Worm (Caenorhabditis elegans) whole organism, L4 larva: ENCODE data around the gene pak-2.

Source experiments
- D1046.2 ChIP-seq: fragments of 200-800 bp; sonication (Bioruptor generic); IDR thresholded peaks from 2 replicates; pipeline ENCODE4 v1.3.6; 2022; ENCODE audit warnings: missing genetic modification characterization, missing compliant biosample characterization
- F37D6.2 ChIP-seq: sonication (generic microtip); optimal IDR thresholded peaks from 2 replicates; lab custom pipeline; 2016; ENCODE audit warnings: mild to moderate bottlenecking, missing genetic modification characterization, missing compliant biosample characterization
- F44E2.7 ChIP-seq: fragments of 200-800 bp; sonication (Bioruptor generic); IDR thresholded peaks from 2 replicates; pipeline ENCODE4 v2.1.2; 2022; ENCODE audit warnings: missing genetic modification characterization, missing compliant biosample characterization
- R02D3.7 ChIP-seq: fragments of 150-350 bp; sonication (generic microtip); optimal IDR thresholded peaks from 3 replicates; lab custom pipeline; 2014; ENCODE audit warnings: missing biosample characterization, missing genetic modification characterization
- T20F7.1 ChIP-seq: fragments of 200-800 bp; sonication (Bioruptor generic); optimal IDR thresholded peaks from 2 replicates; lab custom pipeline; 2018; ENCODE audit warnings: mild to moderate bottlenecking, missing genetic modification characterization, missing compliant biosample characterization
- T26A8.4 ChIP-seq: fragments of 200-800 bp; sonication (Bioruptor generic); IDR thresholded peaks from 2 replicates; pipeline ENCODE4 v1.3.6; 2022; ENCODE audit warnings: missing genetic modification characterization, missing compliant biosample characterization
- Y48G9A.11 ChIP-seq: fragments of 200-800 bp; sonication (Bioruptor generic); IDR thresholded peaks from 2 replicates; pipeline ENCODE4 v1.3.6; 2022; ENCODE audit warnings: missing genetic modification reagents, missing genetic modification characterization, missing compliant biosample characterization
- Y75B8A.6 ChIP-seq: fragments of 200-800 bp; sonication (Bioruptor generic); IDR thresholded peaks from 2 replicates; pipeline ENCODE4 v1.3.6; 2022; ENCODE audit warnings: missing genetic modification reagents, missing genetic modification characterization, missing compliant biosample characterization
- ZK546.5 ChIP-seq, 2 experiments: sonication (generic microtip); optimal IDR thresholded peaks; 2 replicates each; lab custom pipeline; 2017; ENCODE audit warnings: missing biosample characterization in 2 of 2, missing genetic modification characterization in 2 of 2
- aha-1 ChIP-seq: fragments of 150-350 bp; peaks from one replicate; lab custom pipeline; 2014; ENCODE audit warnings: missing biosample characterization, missing genetic modification characterization
- ama-1 ChIP-seq: fragments of 150-350 bp; optimal IDR thresholded peaks from 2 replicates; lab custom pipeline; 2014; ENCODE audit warnings: inconsistent platforms, mixed read lengths
- ceh-28 ChIP-seq: fragments of 150-350 bp; optimal IDR thresholded peaks from 2 replicates; lab custom pipeline; 2014; ENCODE audit warnings: missing biosample characterization, missing genetic modification reagents, missing genetic modification characterization
- ceh-32 ChIP-seq: sonication (generic microtip); optimal IDR thresholded peaks from 2 replicates; lab custom pipeline; 2016; ENCODE audit warnings: mild to moderate bottlenecking, missing genetic modification characterization, missing compliant biosample characterization; ENCODE audit not compliant: poor library complexity
- ceh-62 ChIP-seq: sonication (generic microtip); optimal IDR thresholded peaks from 2 replicates; lab custom pipeline; 2017; ENCODE audit warnings: missing biosample characterization, missing genetic modification characterization
- daf-19 ChIP-seq: fragments of 200-800 bp; sonication (Bioruptor generic); conservative IDR thresholded peaks from 2 replicates; pipeline ENCODE4 v1.3.6; 2022; ENCODE audit warnings: missing genetic modification characterization, missing compliant biosample characterization
- dmd-6 ChIP-seq: fragments of 200-800 bp; sonication (Bioruptor generic); IDR thresholded peaks from 2 replicates; pipeline ENCODE4 v1.3.6; 2022; ENCODE audit warnings: missing genetic modification reagents, missing genetic modification characterization, missing compliant biosample characterization
- dmd-9 ChIP-seq: fragments of 200-800 bp; sonication (Bioruptor generic); IDR thresholded peaks from 2 replicates; pipeline ENCODE4 v1.3.6; 2022; ENCODE audit warnings: missing genetic modification reagents, missing genetic modification characterization, missing compliant biosample characterization
- egl-27 ChIP-seq: sonication (generic microtip); optimal IDR thresholded peaks from 3 replicates; lab custom pipeline; 2017; ENCODE audit warnings: missing biosample characterization, missing genetic modification reagents, missing genetic modification characterization
- fkh-10 ChIP-seq: fragments of 150-350 bp; optimal IDR thresholded peaks from 2 replicates; lab custom pipeline; 2014; ENCODE audit warnings: missing biosample characterization, missing genetic modification reagents, missing genetic modification characterization
- fos-1 ChIP-seq: fragments of 150-350 bp; optimal IDR thresholded peaks from 2 replicates; lab custom pipeline; 2014; ENCODE audit warnings: missing biosample characterization, missing genetic modification characterization
- hif-1 ChIP-seq, 2 experiments: sonication (generic microtip); optimal IDR thresholded peaks; 2 replicates each; lab custom pipeline; 2016 to 2017; ENCODE audit warnings: missing compliant biosample characterization in 2 of 2, missing genetic modification characterization in 2 of 2, missing genetic modification reagents in 2 of 2, missing genotype in 2 of 2, mild to moderate bottlenecking in 1 of 2
- hlh-11 ChIP-seq: fragments of 200-800 bp; sonication (Bioruptor generic); optimal IDR thresholded peaks from 2 replicates; lab custom pipeline; 2018; ENCODE audit warnings: mild to moderate bottlenecking, missing genetic modification characterization, missing compliant biosample characterization
- hmg-1.1 ChIP-seq: fragments of 200-800 bp; sonication (Bioruptor generic); IDR thresholded peaks from 2 replicates; pipeline ENCODE4 v1.3.6; 2022; ENCODE audit warnings: missing genetic modification reagents, missing genetic modification characterization, missing compliant biosample characterization
- lim-7 ChIP-seq: fragments of 200-800 bp; sonication (Bioruptor generic); IDR thresholded peaks from 2 replicates; pipeline ENCODE4 v1.3.6; 2022; ENCODE audit warnings: missing genetic modification characterization, missing compliant biosample characterization
- lin-1 ChIP-seq: fragments of 200-800 bp; sonication (Bioruptor generic); IDR thresholded peaks from 2 replicates; pipeline ENCODE4 v1.3.6; 2022; ENCODE audit warnings: missing genetic modification reagents, missing genetic modification characterization, missing compliant biosample characterization
- lin-29 ChIP-seq: fragments of 200-800 bp; sonication (Bioruptor generic); IDR thresholded peaks from 2 replicates; pipeline ENCODE4 v1.3.6; 2022; ENCODE audit warnings: missing genetic modification reagents, missing genetic modification characterization, missing compliant biosample characterization
- lin-38 ChIP-seq: fragments of 200-800 bp; sonication (Bioruptor generic); IDR thresholded peaks from 2 replicates; pipeline ENCODE4 v1.3.6; 2022; ENCODE audit warnings: missing genetic modification reagents, missing genetic modification characterization, missing compliant biosample characterization
- lin-39 ChIP-seq: fragments of 150-350 bp; optimal IDR thresholded peaks from 2 replicates; lab custom pipeline; 2014; ENCODE audit warnings: missing biosample characterization, missing genetic modification reagents, missing genetic modification characterization
- lir-3 ChIP-seq: sonication (generic microtip); optimal IDR thresholded peaks from 2 replicates; lab custom pipeline; 2016; ENCODE audit warnings: mild to moderate bottlenecking, missing genetic modification characterization, missing compliant biosample characterization
- lsy-2 ChIP-seq, 2 experiments: fragments of 150-350 bp in 1 of 2; sonication (generic microtip) in 1 of 2; optimal IDR thresholded peaks; 2 replicates each; lab custom pipeline; 2014 to 2017; ENCODE audit warnings: missing biosample characterization in 2 of 2, missing genetic modification characterization in 2 of 2
- madf-5 ChIP-seq, 2 experiments: fragments of 200-800 bp; sonication (Bioruptor generic); IDR thresholded peaks; 2 replicates each; pipeline ENCODE4 v1.3.6; 2022; ENCODE audit warnings: missing compliant biosample characterization in 2 of 2, missing genetic modification characterization in 2 of 2
- madf-9 ChIP-seq: fragments of 200-800 bp; sonication (Bioruptor generic); conservative IDR thresholded peaks from 2 replicates; pipeline ENCODE4 v1.3.6; 2022; ENCODE audit warnings: missing genetic modification reagents, missing genetic modification characterization, missing compliant biosample characterization
- mdl-1 ChIP-seq, 2 experiments: fragments of 150-350 bp in 1 of 2; sonication (generic microtip) in 1 of 2; optimal IDR thresholded peaks; 2 replicates each; lab custom pipeline; 2014 to 2017; ENCODE audit warnings: missing biosample characterization in 2 of 2, missing genetic modification characterization in 2 of 2
- mep-1 ChIP-seq: fragments of 150-350 bp; sonication (generic microtip); optimal IDR thresholded peaks from 3 replicates; lab custom pipeline; 2014; ENCODE audit warnings: missing biosample characterization, missing genetic modification characterization
- mes-2 ChIP-seq: sonication (generic microtip); optimal IDR thresholded peaks from 2 replicates; lab custom pipeline; 2016; ENCODE audit warnings: missing genotype, mild to moderate bottlenecking, missing genetic modification characterization, missing compliant biosample characterization; ENCODE audit not compliant: poor library complexity, severe bottlenecking
- nhr-237 ChIP-seq: sonication (generic microtip); optimal IDR thresholded peaks from 2 replicates; lab custom pipeline; 2017; ENCODE audit warnings: missing biosample characterization, missing genetic modification characterization
- nhr-28 ChIP-seq: fragments of 150-350 bp; optimal IDR thresholded peaks from 2 replicates; lab custom pipeline; 2014; ENCODE audit warnings: missing biosample characterization, missing genetic modification characterization
- nhr-48 ChIP-seq: sonication (generic microtip); optimal IDR thresholded peaks from 2 replicates; lab custom pipeline; 2016; ENCODE audit warnings: mild to moderate bottlenecking, missing genetic modification characterization, missing compliant biosample characterization
- nhr-76 ChIP-seq: fragments of 150-350 bp; optimal IDR thresholded peaks from 2 replicates; lab custom pipeline; 2014; ENCODE audit warnings: missing biosample characterization, missing genetic modification characterization
- pha-4 ChIP-seq, 2 experiments: fragments of 150-350 bp in 1 of 2; fragments of 200-800 bp in 1 of 2; sonication (Bioruptor generic) in 1 of 2; IDR thresholded peaks in 1 of 2; optimal IDR thresholded peaks in 1 of 2; 2 replicates each; pipeline versions ENCODE4 v1.3.6 to Lab custom; 2014 to 2022; ENCODE audit warnings: missing genetic modification characterization in 2 of 2, missing genetic modification reagents in 2 of 2, missing biosample characterization in 1 of 2, missing compliant biosample characterization in 1 of 2
- set-16 ChIP-seq: fragments of 200-800 bp; sonication (Bioruptor generic); IDR thresholded peaks from 2 replicates; pipeline ENCODE4 v1.3.6; 2022; ENCODE audit warnings: missing genetic modification reagents, missing genetic modification characterization, missing compliant biosample characterization
- skn-1 ChIP-seq: fragments of 150-350 bp; optimal IDR thresholded peaks from 2 replicates; lab custom pipeline; 2014; ENCODE audit warnings: missing biosample characterization, missing genetic modification characterization
- snpc-4 ChIP-seq: fragments of 150-350 bp; optimal IDR thresholded peaks from 2 replicates; lab custom pipeline; 2014; ENCODE audit warnings: missing biosample characterization, missing genetic modification characterization
- spr-1 ChIP-seq: sonication (generic microtip); optimal IDR thresholded peaks from 2 replicates; lab custom pipeline; 2016; ENCODE audit warnings: mild to moderate bottlenecking, missing genetic modification characterization, missing compliant biosample characterization
- tag-97 ChIP-seq: fragments of 200-800 bp; sonication (Bioruptor generic); IDR thresholded peaks from 2 replicates; pipeline ENCODE4 v1.3.6; 2022; ENCODE audit warnings: missing genetic modification characterization, missing compliant biosample characterization
- tra-1 ChIP-seq: fragments of 200-800 bp; sonication (Bioruptor generic); IDR thresholded peaks from 2 replicates; pipeline ENCODE4 v1.3.6; 2022; ENCODE audit warnings: missing genetic modification reagents, missing genetic modification characterization, missing compliant biosample characterization
- unc-130 ChIP-seq: sonication (generic microtip); optimal IDR thresholded peaks from 2 replicates; lab custom pipeline; 2016; ENCODE audit warnings: missing genetic modification reagents, missing genetic modification characterization, missing compliant biosample characterization
- zag-1 ChIP-seq: fragments of 150-350 bp; optimal IDR thresholded peaks from 2 replicates; lab custom pipeline; 2014; ENCODE audit warnings: missing biosample characterization, missing genetic modification characterization
- zfp-2 ChIP-seq: sonication (generic microtip); optimal IDR thresholded peaks from 2 replicates; lab custom pipeline; 2016; ENCODE audit warnings: mild to moderate bottlenecking, missing genetic modification characterization, missing compliant biosample characterization
- ztf-7 ChIP-seq: fragments of 150-350 bp; optimal IDR thresholded peaks from 2 replicates; lab custom pipeline; 2014; ENCODE audit warnings: missing biosample characterization, missing genetic modification characterization

Gene pak-2

ce11 chrV:11075209-11076027 is 36.2 kb upstream of the pak-2 start (continued):
- TF ChIP-seq nhr-48 (tag; lab: Kevin White, UChicago) (no peak), dmd-9 (GFP tag; lab: Robert Waterston, UW) (0 out of 2 replicates have a peak, but pooled peaks have one; percentile 9), aha-1 (tag; lab: Kevin White, UChicago) (peak; percentile 80), Y48G9A.11 (peak; percentile 54; the same call in 1 of the 2 replicates), hlh-11 (tag; lab: Kevin White, UChicago) (peak; percentile 21), ZK546.5 (tag; optimal IDR thresholded peaks at IDR 0.05; lab: Kevin White, UChicago) (no peak), pha-4 (GFP tag; IDR thresholded peaks at IDR 0.05; lab: Robert Waterston, UW) (no peak; the same call in 1 of the 2 replicates), pha-4 (tag; optimal IDR thresholded peaks at IDR 0.05; lab: Kevin White, UChicago) (no peak), dmd-6 (GFP tag; lab: Robert Waterston, UW) (no peak), fos-1 (tag; lab: Kevin White, UChicago) (no peak), ceh-32 (tag; lab: Kevin White, UChicago) (no peak), nhr-237 (no peak), fkh-10 (GFP tag; lab: Kevin White, UChicago) (peak; percentile 34), tag-97 (GFP tag; lab: Robert Waterston, UW) (no peak), ztf-7 (tag; lab: Kevin White, UChicago) (no peak), lin-29 (no peak; the same call in 1 of the 2 replicates), nhr-76 (tag; lab: Kevin White, UChicago) (no peak), hif-1 (tag; optimal IDR thresholded peaks at IDR 0.05; lab: Kevin White, UChicago) (peak in 1 of 2 experiments; percentile 29), madf-9 (GFP tag; lab: Robert Waterston, UW) (no peak), Y75B8A.6 (GFP tag; lab: Robert Waterston, UW) (no peak), mdl-1 (tag; optimal IDR thresholded peaks at IDR 0.05; lab: Kevin White, UChicago) (peak in 1 of 2 experiments; percentile 81), T20F7.1 (GFP tag; lab: Kevin White, UChicago) (no peak), hmg-1.1 (no peak; the same call in 1 of the 2 replicates), spr-1 (tag; lab: Kevin White, UChicago) (no peak), daf-19 (GFP tag; lab: Robert Waterston, UW) (no peak), snpc-4 (tag; lab: Kevin White, UChicago) (no peak), tra-1 (GFP tag; lab: Robert Waterston, UW) (no peak), mep-1 (tag; lab: Kevin White, UChicago) (peak; percentile 27), egl-27 (no peak), ama-1 (no peak), zfp-2 (no peak), lir-3 (no peak), T26A8.4 (0 out of 2 replicates have a peak, but pooled peaks have one; percentile 19), lin-1 (no peak), lim-7 (GFP tag; lab: Robert Waterston, UW) (no peak), R02D3.7 (tag; lab: Kevin White, UChicago) (no peak), set-16 (GFP tag; lab: Robert Waterston, UW) (peak; percentile 61), lsy-2 (tag; optimal IDR thresholded peaks at IDR 0.05; lab: Kevin White, UChicago) (peak in 1 of 2 experiments; percentile 27), nhr-28 (tag; lab: Kevin White, UChicago) (no peak), ceh-62 (tag; lab: Kevin White, UChicago) (no peak), skn-1 (no peak), F37D6.2 (tag; lab: Kevin White, UChicago) (peak; percentile 4), lin-39 (tag; lab: Kevin White, UChicago) (no peak), D1046.2 (GFP tag; lab: Robert Waterston, UW) (no peak), F44E2.7 (GFP tag; lab: Robert Waterston, UW) (no peak), ceh-28 (no peak), zag-1 (no peak), unc-130 (GFP tag; lab: Kevin White, UChicago) (no peak), mes-2 (peak; percentile 39), lin-38 (GFP tag; lab: Robert Waterston, UW) (peak; percentile 42), madf-5 (GFP tag; IDR thresholded peaks at IDR 0.05; lab: Robert Waterston, UW) (no peak)
